Worm (Caenorhabditis elegans) whole organism, L4/young adult: ENCODE measurements around the gene mom-2.

Experiments
- W03F9.2 ChIP-seq: fragments of 150-350 bp; optimal IDR thresholded peaks from 2 replicates; lab custom pipeline; 2014; ENCODE audit warnings: missing biosample characterization, missing genetic modification characterization
- dao-5 ChIP-seq: sonication (generic microtip); optimal IDR thresholded peaks from 2 replicates; lab custom pipeline; 2016; ENCODE audit warnings: missing genotype, missing genetic modification characterization, moderate library complexity, missing compliant biosample characterization
- him-1 ChIP-seq: sonication (generic microtip); optimal IDR thresholded peaks from 2 replicates; lab custom pipeline; 2016; ENCODE audit warnings: missing genotype, missing genetic modification reagents, missing genetic modification characterization, missing compliant biosample characterization

Gene mom-2

ce11 chrV:8385879-8386530 is 30.2 kb downstream of the mom-2 start, which contains the start of gene hsp-17:
Gene hsp-17, minus strand, starts transcription at chrV:8385929.
- no peak for TF ChIP-seq dao-5

- TF ChIP-seq him-1 (tag; lab: Kevin White, UChicago) (no peak), W03F9.2 (tag; lab: Kevin White, UChicago) (no peak), dao-5 (no peak)
These were observed 31.3 kb downstream of the mom-2 start, which contains the start of gene gcy-7 for ce11 chrV:8387056-8387455. Gene gcy-7, plus strand, starts transcription at chrV:8387356.

ce11 chrV:8389307-8389706 is 33.5 kb downstream of the mom-2 start:
- TF ChIP-seq W03F9.2 (tag; lab: Kevin White, UChicago) (no peak), him-1 (tag; lab: Kevin White, UChicago) (no peak), dao-5 (no peak)

ce11 chrV:8394357-8394850 is 38.6 kb downstream of the mom-2 start, which contains the start of the genes pho-6 and F52E1.3:
Gene pho-6, minus strand, starts transcription at chrV:8394457.
Gene F52E1.3, plus strand, starts transcription at chrV:8394800.
- TF ChIP-seq him-1 (tag; lab: Kevin White, UChicago) (no peak), W03F9.2 (tag; lab: Kevin White, UChicago) (no peak), dao-5 (no peak)

- TF ChIP-seq dao-5 (no peak), him-1 (tag; lab: Kevin White, UChicago) (no peak), W03F9.2 (tag; lab: Kevin White, UChicago) (no peak)
These were observed 45.0 kb downstream of the mom-2 start for ce11 chrV:8400808-8401207.

ce11 chrV:8401267-8401666 is 45.5 kb downstream of the mom-2 start:
- TF ChIP-seq him-1 (tag; lab: Kevin White, UChicago), result no peak
- no peak for TF ChIP-seq dao-5
- no peak for TF ChIP-seq W03F9.2 (tag; lab: Kevin White, UChicago)

- TF ChIP-seq him-1 (tag; lab: Kevin White, UChicago) (no peak), W03F9.2 (tag; lab: Kevin White, UChicago) (no peak), dao-5 (no peak)
These were observed 46.6 kb downstream of the mom-2 start, which contains the start of gene F52E1.9 for ce11 chrV:8402392-8402791. Gene F52E1.9, minus strand, starts transcription at chrV:8402669.

ce11 chrV:8403152-8403551 is 47.4 kb downstream of the mom-2 start:
- TF ChIP-seq him-1 (tag; lab: Kevin White, UChicago) (no peak), dao-5 (no peak), W03F9.2 (tag; lab: Kevin White, UChicago) (no peak)

ce11 chrV:8403916-8404315 is 48.1 kb downstream of the mom-2 start:
- TF ChIP-seq him-1 (tag; lab: Kevin White, UChicago) (no peak), W03F9.2 (tag; lab: Kevin White, UChicago) (no peak), dao-5 (no peak)

ce11 chrV:8404339-8404738 is 48.6 kb downstream of the mom-2 start:
- TF ChIP-seq W03F9.2 (tag; lab: Kevin White, UChicago), result no peak
- TF ChIP-seq dao-5, result no peak
- TF ChIP-seq him-1 (tag; lab: Kevin White, UChicago), result no peak

ce11 chrV:8406155-8406554 is 50.4 kb downstream of the mom-2 start:
- TF ChIP-seq W03F9.2 (tag; lab: Kevin White, UChicago), result no peak
- TF ChIP-seq him-1 (tag; lab: Kevin White, UChicago), result no peak
- no peak for TF ChIP-seq dao-5

ce11 chrV:8406911-8407310 is 51.1 kb downstream of the mom-2 start:
- TF ChIP-seq W03F9.2 (tag; lab: Kevin White, UChicago), result no peak
- TF ChIP-seq dao-5, result no peak
- no peak for TF ChIP-seq him-1 (tag; lab: Kevin White, UChicago)
